Fruit fly (Drosophila melanogaster): ENCODE measurements around the gene CG14811.
A peak's percentile ranks its signal among the peaks of the same experiment; 100 is the strongest.

Gene CG14811

dm6 chrX:1845413-1845951 lies 23.3 kb upstream of the CG14811 start (continued):
- peak; percentile 56 for TF ChIP-seq Hey (tag; optimal IDR thresholded peaks at IDR 0.05)
- TF ChIP-seq pfk (GFP tag; optimal IDR thresholded peaks at IDR 0.05) = peak; percentile 18
- peak; percentile 70 for TF ChIP-seq CG15514 (GFP tag; optimal IDR thresholded peaks at IDR 0.05)
- TF ChIP-seq Fer1 (GFP tag; optimal IDR thresholded peaks at IDR 0.05) = peak; percentile 67
- TF ChIP-seq Nf-YB (GFP tag; optimal IDR thresholded peaks at IDR 0.05) = no peak
- TF ChIP-seq zfh1 (GFP tag; IDR thresholded peaks at IDR 0.05) = peak; percentile 60; the same call in 1 of the 3 replicates
- peak; percentile 70 for TF ChIP-seq HHEX (GFP tag; optimal IDR thresholded peaks at IDR 0.05)
- TF ChIP-seq ap (GFP tag; IDR thresholded peaks at IDR 0.05) = no peak
- no peak for TF ChIP-seq CG42726 (GFP tag; IDR thresholded peaks at IDR 0.05; ENCODE audit: partially characterized antibody)
- no peak for TF ChIP-seq CG9817 (tag; optimal IDR thresholded peaks at IDR 0.05)
- TF ChIP-seq Chrac-16 (GFP tag; optimal IDR thresholded peaks at IDR 0.05) = no peak
- no peak for TF ChIP-seq CG7963 (GFP tag; IDR thresholded peaks at IDR 0.05; ENCODE audit: partially characterized antibody)
- no peak for TF ChIP-seq CG16813 (GFP tag; IDR thresholded peaks at IDR 0.05; ENCODE audit: partially characterized antibody)
- peak; percentile 43 for TF ChIP-seq Mes4 (GFP tag; optimal IDR thresholded peaks at IDR 0.05)
- no peak for TF ChIP-seq az2 (GFP tag; optimal IDR thresholded peaks at IDR 0.05)
- TF ChIP-seq sima (GFP tag; optimal IDR thresholded peaks at IDR 0.05) = no peak
- peak; percentile 63 for TF ChIP-seq CG12071 (GFP tag; optimal IDR thresholded peaks at IDR 0.05)
- no peak for TF ChIP-seq CG14710 (tag; optimal IDR thresholded peaks at IDR 0.05)
- TF ChIP-seq Usf (GFP tag; optimal IDR thresholded peaks at IDR 0.05) = no peak
- no peak for TF ChIP-seq Sox100B (GFP tag; optimal IDR thresholded peaks at IDR 0.05)
- TF ChIP-seq Abd-B (GFP tag; optimal IDR thresholded peaks at IDR 0.05) = no peak
- no peak for TF ChIP-seq peb (GFP tag; IDR thresholded peaks at IDR 0.05)
- no peak for TF ChIP-seq cad (GFP tag; optimal IDR thresholded peaks at IDR 0.05)
- TF ChIP-seq YL-1 (GFP tag; optimal IDR thresholded peaks at IDR 0.05) = no peak
- TF ChIP-seq CG11456 (GFP tag; IDR thresholded peaks at IDR 0.05) = peak; percentile 59; the same call in 1 of the 3 replicates
- TF ChIP-seq CG17359 (tag; optimal IDR thresholded peaks at IDR 0.05) = peak; percentile 39
- TF ChIP-seq CG11504 (tag; optimal IDR thresholded peaks at IDR 0.05) = peak; percentile 31
- TF ChIP-seq so (GFP tag; IDR thresholded peaks at IDR 0.05) = 0 out of 3 replicates have a peak, but pooled peaks have one; percentile 43
- TF ChIP-seq CG7786 (GFP tag; optimal IDR thresholded peaks at IDR 0.05) = peak; percentile 59
- no peak; the same call in 1 of the 2 replicates for TF ChIP-seq Adf1 (GFP tag; IDR thresholded peaks at IDR 0.05)
- TF ChIP-seq CG43689 (GFP tag; IDR thresholded peaks at IDR 0.05) = peak; percentile 44; the same call in 1 of the 2 replicates
- peak; percentile 41 for TF ChIP-seq mam (GFP tag; optimal IDR thresholded peaks at IDR 0.05)
- peak; percentile 9 for TF ChIP-seq Hr3 (GFP tag; optimal IDR thresholded peaks at IDR 0.05)
- no peak for TF ChIP-seq Dref (GFP tag; IDR thresholded peaks at IDR 0.05)
- no peak for TF ChIP-seq Hr78 (GFP tag; optimal IDR thresholded peaks at IDR 0.05)
- TF ChIP-seq bab2 (GFP tag; optimal IDR thresholded peaks at IDR 0.05) = peak; percentile 84
- no peak for TF ChIP-seq Tbp (GFP tag; optimal IDR thresholded peaks at IDR 0.05)
- TF ChIP-seq CG6765 (GFP tag; optimal IDR thresholded peaks at IDR 0.05) = peak; percentile 13
- TF ChIP-seq CG8388 (GFP tag; optimal IDR thresholded peaks at IDR 0.05) = no peak
- peak; percentile 29 for TF ChIP-seq Mad (GFP tag; optimal IDR thresholded peaks at IDR 0.05)
- no peak for TF ChIP-seq chm (GFP tag; IDR thresholded peaks at IDR 0.05)
- no peak for TF ChIP-seq Poxn (GFP tag; IDR thresholded peaks at IDR 0.05)
- peak; percentile 3 for TF ChIP-seq Hsf (GFP tag; optimal IDR thresholded peaks at IDR 0.05)
- peak; percentile 37 for TF ChIP-seq CG1233 (GFP tag; optimal IDR thresholded peaks at IDR 0.05)
- TF ChIP-seq unc-4 (GFP tag; IDR thresholded peaks at IDR 0.05; ENCODE audit: partially characterized antibody) = no peak
- TF ChIP-seq fd3F (GFP tag; optimal IDR thresholded peaks at IDR 0.05) = peak; percentile 40
- TF ChIP-seq gro (GFP tag; optimal IDR thresholded peaks at IDR 0.05) = peak; percentile 57
- TF ChIP-seq vvl (GFP tag; IDR thresholded peaks at IDR 0.05) = peak; percentile 35
- TF ChIP-seq CG17361 (GFP tag; IDR thresholded peaks at IDR 0.05) = no peak
- peak; percentile 27 for TF ChIP-seq Sry-δ (GFP tag; optimal IDR thresholded peaks at IDR 0.05)
